Fruit fly (Drosophila melanogaster) whole organism, embryonic: ENCODE measurements around the gene vari.

Experiments used
- Bteb2 ChIP-seq: fragments of 200-800 bp; sonication (Bioruptor generic); optimal IDR thresholded peaks from 2 replicates; lab custom pipeline; 2016; ENCODE audit warnings: missing biosample characterization, missing genetic modification characterization
- CG11247 ChIP-seq: fragments of 200-800 bp; sonication (Bioruptor generic); IDR thresholded peaks from 2 replicates; pipeline ENCODE4 v1.3.6; 2022; ENCODE audit warnings: missing biosample characterization, missing genetic modification characterization
- CG12236 ChIP-seq: fragments of 200-800 bp; sonication (Bioruptor generic); optimal IDR thresholded peaks from 2 replicates; lab custom pipeline; 2016; ENCODE audit warnings: missing biosample characterization, missing genetic modification characterization
- CG12769 ChIP-seq: fragments of 200-800 bp; sonication (Bioruptor generic); optimal IDR thresholded peaks from 2 replicates; lab custom pipeline; 2019; ENCODE audit warnings: missing biosample characterization, mild to moderate bottlenecking, missing genetic modification characterization, moderate library complexity
- CG15011 ChIP-seq: fragments of 200-800 bp; sonication (Bioruptor generic); optimal IDR thresholded peaks from 3 replicates; lab custom pipeline; 2018; ENCODE audit warnings: missing biosample characterization, mild to moderate bottlenecking, missing genetic modification characterization
- CG15696 ChIP-seq: fragments of 200-800 bp; sonication (Bioruptor generic); optimal IDR thresholded peaks from 2 replicates; lab custom pipeline; 2019; ENCODE audit warnings: missing biosample characterization, mild to moderate bottlenecking, missing genetic modification characterization, moderate library complexity
- CG16779 ChIP-seq: fragments of 200-800 bp; sonication (Bioruptor generic); IDR thresholded peaks from 2 replicates; pipeline ENCODE4 v1.3.6; 2022; ENCODE audit warnings: missing biosample characterization, missing genetic modification characterization
- CG16813 ChIP-seq: fragments of 200-800 bp; sonication (Bioruptor generic); IDR thresholded peaks from 3 replicates; pipeline ENCODE4 v1.3.6; 2022; ENCODE audit warnings: missing biosample characterization, missing genetic modification characterization; ENCODE audit not compliant: partially characterized antibody
- CG17186 ChIP-seq: fragments of 200-800 bp; sonication (Bioruptor generic); optimal IDR thresholded peaks from 3 replicates; lab custom pipeline; 2017; ENCODE audit warnings: missing biosample characterization, missing genetic modification reagents, missing genetic modification characterization
- CG1792 ChIP-seq: fragments of 200-800 bp; sonication (Bioruptor generic); optimal IDR thresholded peaks from 2 replicates; lab custom pipeline; 2016; ENCODE audit warnings: missing biosample characterization, missing genetic modification characterization
- CG18011 ChIP-seq: fragments of 200-800 bp; sonication (Bioruptor generic); optimal IDR thresholded peaks from 2 replicates; lab custom pipeline; 2017; ENCODE audit warnings: missing biosample characterization, missing genetic modification characterization, mild to moderate bottlenecking, moderate library complexity, missing genotype
- CG18262 ChIP-seq: fragments of 200-800 bp; optimal IDR thresholded peaks from 3 replicates; lab custom pipeline; 2019; ENCODE audit warnings: missing biosample characterization, mild to moderate bottlenecking, missing genetic modification characterization, moderate library complexity
- CG18599 ChIP-seq: fragments of 200-800 bp; sonication (Bioruptor generic); optimal IDR thresholded peaks from 3 replicates; lab custom pipeline; 2017; ENCODE audit warnings: missing biosample characterization, missing genetic modification characterization, mild to moderate bottlenecking, moderate library complexity, missing genetic modification reagents
- CG30403 ChIP-seq: fragments of 200-800 bp; sonication (Bioruptor generic); optimal IDR thresholded peaks from 3 replicates; lab custom pipeline; 2016; ENCODE audit warnings: missing biosample characterization, missing genetic modification characterization
- CG30431 ChIP-seq: fragments of 200-800 bp; sonication (Bioruptor generic); optimal IDR thresholded peaks from 2 replicates; lab custom pipeline; 2017; ENCODE audit warnings: missing biosample characterization, missing genetic modification characterization
- CG32767 ChIP-seq: fragments of 200-800 bp; sonication (Bioruptor generic); IDR thresholded peaks from 2 replicates; pipeline ENCODE4 v1.3.6; 2022; ENCODE audit warnings: missing biosample characterization, missing genetic modification characterization
- CG33213 ChIP-seq: fragments of 200-800 bp; sonication (Bioruptor generic); optimal IDR thresholded peaks from 3 replicates; lab custom pipeline; 2016; ENCODE audit warnings: missing biosample characterization, missing genetic modification characterization
- CG43689 ChIP-seq: fragments of 200-800 bp; sonication (Bioruptor generic); IDR thresholded peaks from 2 replicates; pipeline ENCODE4 v1.3.6; 2022; ENCODE audit warnings: missing biosample characterization, missing genetic modification characterization
- CG4424 ChIP-seq: fragments of 200-800 bp; sonication (Bioruptor generic); optimal IDR thresholded peaks from 3 replicates; lab custom pipeline; 2016; ENCODE audit warnings: missing biosample characterization, missing genetic modification characterization
- CG7928 ChIP-seq: fragments of 200-800 bp; sonication (Bioruptor generic); optimal IDR thresholded peaks from 2 replicates; lab custom pipeline; 2017; ENCODE audit warnings: missing biosample characterization, mild to moderate bottlenecking, missing genetic modification characterization
- CG8089 ChIP-seq: fragments of 200-800 bp; sonication (Bioruptor generic); optimal IDR thresholded peaks from 3 replicates; lab custom pipeline; 2016; ENCODE audit warnings: missing biosample characterization, missing genetic modification characterization
- CG9932 ChIP-seq: fragments of 200-800 bp; sonication (Bioruptor generic); IDR thresholded peaks from 2 replicates; pipeline ENCODE4 v1.3.6; 2022; ENCODE audit warnings: missing biosample characterization, missing genetic modification characterization
- Deaf1 ChIP-seq: fragments of 200-800 bp; optimal IDR thresholded peaks from 3 replicates; lab custom pipeline; 2019; ENCODE audit warnings: missing biosample characterization, mild to moderate bottlenecking, missing genetic modification characterization, moderate library complexity
- Ets65A ChIP-seq: fragments of 200-800 bp; sonication (Bioruptor generic); peaks from one replicate; lab custom pipeline; 2016; ENCODE audit warnings: missing biosample characterization, missing genetic modification characterization
- Fer2 ChIP-seq: fragments of 200-800 bp; sonication (Bioruptor generic); optimal IDR thresholded peaks from 2 replicates; lab custom pipeline; 2018; ENCODE audit warnings: missing biosample characterization, mild to moderate bottlenecking, missing genetic modification characterization, moderate library complexity
- Hsf ChIP-seq: fragments of 200-800 bp; sonication (Bioruptor generic); optimal IDR thresholded peaks from 3 replicates; lab custom pipeline; 2016; ENCODE audit warnings: missing biosample characterization, missing genetic modification characterization
- Jarid2 ChIP-seq: fragments of 200-800 bp; sonication (Bioruptor generic); optimal IDR thresholded peaks from 3 replicates; lab custom pipeline; 2017; ENCODE audit warnings: mild to moderate bottlenecking, missing biosample characterization, missing genetic modification reagents, missing genetic modification characterization
- MBD-R2 ChIP-seq: fragments of 200-800 bp; sonication (Bioruptor generic); IDR thresholded peaks from 2 replicates; pipeline ENCODE4 v1.3.6; 2022; ENCODE audit warnings: missing biosample characterization, missing genetic modification characterization
- abd-A ChIP-seq: fragments of 200-800 bp; sonication (Bioruptor generic); optimal IDR thresholded peaks from 3 replicates; lab custom pipeline; 2019; ENCODE audit warnings: missing biosample characterization, mild to moderate bottlenecking, missing genetic modification characterization, moderate library complexity
- amos ChIP-seq: fragments of 200-800 bp; sonication (Bioruptor generic); IDR thresholded peaks from 2 replicates; pipeline ENCODE4 v1.3.6; 2022; ENCODE audit warnings: missing biosample characterization, missing genetic modification characterization; ENCODE audit not compliant: partially characterized antibody
- ato ChIP-seq: fragments of 200-800 bp; sonication (Bioruptor generic); IDR thresholded peaks from 2 replicates; pipeline ENCODE4 v1.3.6; 2022; ENCODE audit warnings: missing biosample characterization, missing genetic modification characterization; ENCODE audit not compliant: partially characterized antibody
- bcd ChIP-seq: fragments of 200-800 bp; sonication (Bioruptor generic); optimal IDR thresholded peaks from 2 replicates; lab custom pipeline; 2017; ENCODE audit warnings: missing biosample characterization, mild to moderate bottlenecking, missing genetic modification characterization
- bowl ChIP-seq: fragments of 200-800 bp; sonication (Bioruptor generic); IDR thresholded peaks from 2 replicates; pipeline ENCODE4 v1.3.6; 2022; ENCODE audit warnings: missing biosample characterization, missing genetic modification characterization
- cas ChIP-seq: fragments of 200-800 bp; sonication (Bioruptor generic); IDR thresholded peaks from 2 replicates; pipeline ENCODE4 v1.3.6; 2022; ENCODE audit warnings: missing biosample characterization, missing genetic modification characterization
- da ChIP-seq: fragments of 200-800 bp; sonication (Bioruptor generic); optimal IDR thresholded peaks from 2 replicates; lab custom pipeline; 2016; ENCODE audit warnings: missing biosample characterization, missing genetic modification characterization
- eve ChIP-seq, 2 experiments: fragments of >200 bp; optimal IDR thresholded peaks; 2 replicates each; lab custom pipeline; 2017; ENCODE audit warnings: missing biosample characterization in 2 of 2, missing genetic modification characterization in 2 of 2
- eyg ChIP-seq: fragments of 200-800 bp; sonication (Bioruptor generic); optimal IDR thresholded peaks from 3 replicates; lab custom pipeline; 2016; ENCODE audit warnings: missing biosample characterization, missing genetic modification characterization
- fd102C ChIP-seq: fragments of 200-800 bp; sonication (Bioruptor generic); optimal IDR thresholded peaks from 2 replicates; lab custom pipeline; 2018; ENCODE audit warnings: missing biosample characterization, mild to moderate bottlenecking, missing genetic modification characterization, moderate library complexity
- grau ChIP-seq: fragments of 200-800 bp; optimal IDR thresholded peaks from 3 replicates; lab custom pipeline; 2019; ENCODE audit warnings: missing biosample characterization, mild to moderate bottlenecking, missing genetic modification characterization, moderate library complexity
- jumu ChIP-seq: fragments of 200-800 bp; sonication (Bioruptor generic); optimal IDR thresholded peaks from 3 replicates; lab custom pipeline; 2016; ENCODE audit warnings: missing biosample characterization, missing genetic modification characterization
- knrl ChIP-seq: fragments of 200-800 bp; sonication (Bioruptor generic); IDR thresholded peaks from 3 replicates; pipeline ENCODE4 v1.3.6; 2022; ENCODE audit warnings: missing biosample characterization, missing genetic modification characterization; ENCODE audit not compliant: partially characterized antibody
- pan ChIP-seq, 4 experiments: fragments of >200 bp in 3 of 4; fragments of 200-800 bp in 1 of 4; sonication (Bioruptor generic) in 1 of 4; optimal IDR thresholded peaks in 3 of 4; IDR thresholded peaks in 1 of 4; 2 replicates each; pipeline versions ENCODE4 v1.3.6 to Lab custom; 2017 to 2022; ENCODE audit warnings: missing biosample characterization in 2 of 4, missing genetic modification characterization in 2 of 4, mixed read lengths in 1 of 4
- pum ChIP-seq: fragments of 200-800 bp; sonication (Bioruptor generic); optimal IDR thresholded peaks from 2 replicates; lab custom pipeline; 2016; ENCODE audit warnings: missing biosample characterization, missing genetic modification characterization
- sd ChIP-seq: fragments of 200-800 bp; sonication (Bioruptor generic); optimal IDR thresholded peaks from 3 replicates; lab custom pipeline; 2018; ENCODE audit warnings: missing biosample characterization, mild to moderate bottlenecking, missing genetic modification characterization, moderate library complexity
- sens-2 ChIP-seq: fragments of 200-800 bp; sonication (Bioruptor generic); IDR thresholded peaks from 2 replicates; pipeline ENCODE4 v1.3.6; 2022; ENCODE audit warnings: missing biosample characterization, missing genetic modification characterization
- sima ChIP-seq: fragments of 200-800 bp; sonication (Bioruptor generic); optimal IDR thresholded peaks from 2 replicates; lab custom pipeline; 2016; ENCODE audit warnings: missing biosample characterization, missing genetic modification characterization
- slbo ChIP-seq: fragments of 200-800 bp; sonication (Bioruptor generic); IDR thresholded peaks from 2 replicates; pipeline ENCODE4 v1.3.6; 2022; ENCODE audit warnings: missing biosample characterization, missing genetic modification characterization
- tap ChIP-seq: fragments of 200-800 bp; optimal IDR thresholded peaks from 3 replicates; lab custom pipeline; 2019; ENCODE audit warnings: missing biosample characterization, mild to moderate bottlenecking, missing genetic modification characterization, moderate library complexity
- tio ChIP-seq: fragments of 200-800 bp; sonication (Bioruptor generic); optimal IDR thresholded peaks from 2 replicates; lab custom pipeline; 2017; ENCODE audit warnings: missing biosample characterization, missing genetic modification characterization, inconsistent platforms
- vnd ChIP-seq: fragments of 200-800 bp; sonication (Bioruptor generic); IDR thresholded peaks from 3 replicates; pipeline ENCODE4 v1.3.6; 2022; ENCODE audit warnings: missing biosample characterization, missing genetic modification characterization; ENCODE audit not compliant: partially characterized antibody

Gene vari

DNA sequence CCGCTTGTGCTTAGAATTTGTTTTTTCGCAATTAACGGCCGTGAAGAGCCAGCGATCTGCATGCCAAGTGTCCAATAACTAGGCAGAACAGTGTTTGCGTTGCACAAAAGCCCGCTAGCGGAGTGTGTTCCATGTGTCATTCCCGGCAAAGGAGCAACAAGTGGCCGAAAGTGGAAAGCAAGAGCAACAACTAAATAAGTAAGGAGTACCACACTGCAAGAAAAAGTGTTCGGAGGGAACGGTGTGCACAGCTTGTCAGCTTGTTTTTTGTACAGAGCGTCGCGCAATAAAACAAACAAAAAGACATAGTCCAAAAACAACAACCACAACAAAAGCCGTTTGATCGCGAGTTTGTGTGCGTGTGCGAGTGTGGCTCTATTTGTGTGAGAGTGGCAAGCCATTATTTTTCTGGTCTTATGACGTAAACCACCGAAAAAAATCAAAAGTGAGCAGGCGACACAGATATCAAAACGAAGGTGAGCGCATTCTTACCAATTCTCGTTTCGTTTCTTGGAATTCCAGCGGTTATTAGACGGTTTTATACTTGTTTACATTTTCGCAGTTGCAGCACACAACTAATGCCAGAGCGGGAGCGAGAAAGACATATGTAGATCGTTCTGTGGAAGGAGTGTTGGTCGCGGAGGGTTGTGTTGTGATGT is 38.5 kb downstream of the vari start (continued):
- TF ChIP-seq CG11247: 0 out of 2 replicates have a peak, but pooled peaks have one; percentile 23
- no peak for TF ChIP-seq Hsf (GFP tag; lab: Kevin White, UChicago)
- TF ChIP-seq pan (optimal IDR thresholded peaks at IDR 0.05; lab: Kevin White, UChicago): no peak
- TF ChIP-seq pan (GFP tag; optimal IDR thresholded peaks at IDR 0.05 in 1 of 2, IDR thresholded peaks at IDR 0.05 in 1 of 2): no peak
- TF ChIP-seq tap (tag; lab: Kevin White, UChicago): no peak
- TF ChIP-seq CG16779 (GFP tag; lab: Robert Waterston, UW): no peak
- TF ChIP-seq CG30403: no peak
- TF ChIP-seq CG16813 (GFP tag; lab: Robert Waterston, UW): no peak
- TF ChIP-seq slbo (GFP tag; lab: Robert Waterston, UW): peak; percentile 25; the same call in 1 of the 2 replicates
- TF ChIP-seq Ets65A (GFP tag; lab: Kevin White, UChicago): no peak
- TF ChIP-seq ato (GFP tag; lab: Robert Waterston, UW): no peak
- no peak for TF ChIP-seq pum (GFP tag; lab: Kevin White, UChicago)
- no peak for TF ChIP-seq cas (GFP tag; lab: Robert Waterston, UW)
- no peak for TF ChIP-seq amos
- no peak for TF ChIP-seq knrl (GFP tag; lab: Robert Waterston, UW)
- no peak for TF ChIP-seq CG18011
- no peak for TF ChIP-seq vnd (GFP tag; lab: Robert Waterston, UW)
- no peak for TF ChIP-seq Fer2 (tag; lab: Kevin White, UChicago)
- TF ChIP-seq CG18599 (GFP tag; lab: Kevin White, UChicago): peak; percentile 25
- TF ChIP-seq bcd (GFP tag; lab: Kevin White, UChicago): no peak
- no peak for TF ChIP-seq abd-A (tag; lab: Kevin White, UChicago)
- TF ChIP-seq CG18262 (tag; lab: Kevin White, UChicago): peak; percentile 1
- no peak for TF ChIP-seq CG12769 (tag; lab: Kevin White, UChicago)
- TF ChIP-seq da (GFP tag; lab: Kevin White, UChicago): no peak
- TF ChIP-seq CG15011 (GFP tag; lab: Kevin White, UChicago): no peak
- TF ChIP-seq tio (GFP tag; lab: Kevin White, UChicago): no peak
- no peak for TF ChIP-seq CG30431 (GFP tag; lab: Kevin White, UChicago)
- TF ChIP-seq CG32767 (GFP tag; lab: Robert Waterston, UW): no peak
- TF ChIP-seq sima: no peak
- no peak for TF ChIP-seq CG12236 (GFP tag; lab: Kevin White, UChicago)
- TF ChIP-seq jumu: no peak
- no peak for TF ChIP-seq Deaf1 (tag; lab: Kevin White, UChicago)
- TF ChIP-seq fd102C (GFP tag; lab: Kevin White, UChicago): no peak
- no peak for TF ChIP-seq Bteb2 (GFP tag; lab: Kevin White, UChicago)
- no peak for TF ChIP-seq bowl
- no peak for TF ChIP-seq sens-2
- TF ChIP-seq eyg: no peak
- TF ChIP-seq CG8089 (GFP tag; lab: Kevin White, UChicago): no peak
- TF ChIP-seq CG1792 (GFP tag; lab: Kevin White, UChicago): no peak
- TF ChIP-seq, all 482 proteins: peak for 77

DNA sequence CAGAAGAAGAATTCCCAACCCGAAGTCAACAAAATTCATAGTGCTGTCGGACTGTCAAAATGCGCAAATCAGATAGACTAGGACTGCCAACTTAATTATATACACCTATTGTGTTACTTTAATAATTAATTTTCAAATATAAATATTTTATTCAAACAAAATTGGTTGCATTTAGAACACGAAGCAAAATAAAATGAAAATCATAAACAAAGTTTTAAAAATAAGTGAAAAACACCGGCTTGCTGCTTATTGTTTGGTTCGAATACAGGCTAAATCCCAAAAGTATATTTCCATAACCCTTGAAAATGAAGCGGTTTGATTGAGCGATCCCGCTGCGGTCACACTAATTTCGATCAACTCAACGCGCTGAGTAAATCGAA is 39.0 kb downstream of the vari start, which contains the start of the genes Rhau and dia:
Gene Rhau (minus strand): TSS at position 178 of the 380 bp plus-strand sequence.
Gene dia (plus strand): TSS at position 337 of the 380 bp plus-strand sequence.
- TF ChIP-seq slbo (GFP tag; lab: Robert Waterston, UW): peak; percentile 16; the same call in 1 of the 2 replicates
- peak; percentile 24; the same call in 1 of the 3 replicates for TF ChIP-seq knrl (GFP tag; lab: Robert Waterston, UW)
- peak; percentile 43 for TF ChIP-seq grau (tag; lab: Kevin White, UChicago)
- TF ChIP-seq MBD-R2 (GFP tag; lab: Robert Waterston, UW): peak; percentile 77
- TF ChIP-seq sd: no peak
- TF ChIP-seq CG7928 (GFP tag; lab: Kevin White, UChicago): peak; percentile 55
- TF ChIP-seq CG43689 (GFP tag; lab: Robert Waterston, UW): no peak
- no peak for TF ChIP-seq Jarid2 (GFP tag; lab: Kevin White, UChicago)
- TF ChIP-seq CG15696: peak; percentile 28
- TF ChIP-seq Bteb2 (GFP tag; lab: Kevin White, UChicago): peak; percentile 9
- peak; percentile 26 for TF ChIP-seq CG33213 (GFP tag; lab: Kevin White, UChicago)
- TF ChIP-seq CG9932: peak; percentile 6; the same call in 1 of the 2 replicates
- TF ChIP-seq CG17186: peak; percentile 78
- peak; percentile 4 for TF ChIP-seq CG4424 (GFP tag; lab: Kevin White, UChicago)
- no peak for TF ChIP-seq eve (GFP tag; optimal IDR thresholded peaks at IDR 0.05; lab: Kevin White, UChicago)
